Worm (Caenorhabditis elegans): Measurements from ENCODE around the gene C07A9.12.
A peak's percentile ranks its signal among the peaks of the same experiment; 100 is the strongest.

Gene C07A9.12

ce11 chrIII:9733333-9733732 lies 6.0 kb upstream of the C07A9.12 start (continued):
- TF ChIP-seq zip-4 (GFP tag; optimal IDR thresholded peaks at IDR 0.05), result no peak
- no peak for TF ChIP-seq ceh-88 (GFP tag; IDR thresholded peaks at IDR 0.05)
- no peak for TF ChIP-seq fkh-10 (GFP tag; optimal IDR thresholded peaks at IDR 0.05)
- TF ChIP-seq alr-1 (tag; optimal IDR thresholded peaks at IDR 0.05; ENCODE audit: borderline replicate concordance), result no peak
- TF ChIP-seq ceh-8 (GFP tag; optimal IDR thresholded peaks at IDR 0.05), result no peak
- TF ChIP-seq nhr-20 (tag; optimal IDR thresholded peaks at IDR 0.05), result peak; percentile 3
- peak in 1 of 2 experiments; percentile 26 for TF ChIP-seq lin-35 (GFP tag; optimal IDR thresholded peaks at IDR 0.05)
- no peak for TF ChIP-seq unc-62 (GFP tag; optimal IDR thresholded peaks at IDR 0.05)
- no peak for TF ChIP-seq aha-1 (tag; optimal IDR thresholded peaks at IDR 0.05)
- no peak for TF ChIP-seq lin-39 (tag; optimal IDR thresholded peaks at IDR 0.05)
- no peak for TF ChIP-seq ztf-4 (tag; optimal IDR thresholded peaks at IDR 0.05)
- TF ChIP-seq fos-1 (tag; optimal IDR thresholded peaks at IDR 0.05), result no peak
- TF ChIP-seq nhr-71 (tag; optimal IDR thresholded peaks at IDR 0.05), result no peak
- TF ChIP-seq lir-3 (tag; optimal IDR thresholded peaks at IDR 0.05; ENCODE audit: poor library complexity), result no peak
- TF ChIP-seq egl-27 (tag; optimal IDR thresholded peaks at IDR 0.05), result no peak
- no peak for TF ChIP-seq nhr-237 (tag; optimal IDR thresholded peaks at IDR 0.05)
- no peak for TF ChIP-seq nhr-90 (tag; optimal IDR thresholded peaks at IDR 0.05; ENCODE audit: poor library complexity)
- no peak for TF ChIP-seq ceh-63 (GFP tag; optimal IDR thresholded peaks at IDR 0.05)
- TF ChIP-seq tlp-1 (tag; optimal IDR thresholded peaks at IDR 0.05), result no peak
- peak in 1 of 6 experiments; percentile 27 for TF ChIP-seq elt-3 (tag; optimal IDR thresholded peaks at IDR 0.05)
- TF ChIP-seq lin-14 (GFP tag; optimal IDR thresholded peaks at IDR 0.05), result peak; percentile 64
- no peak for TF ChIP-seq C16A3.4 (tag; optimal IDR thresholded peaks at IDR 0.05)
- no peak for TF ChIP-seq xbp-1 (tag; optimal IDR thresholded peaks at IDR 0.05)
- no peak for TF ChIP-seq pag-3 (tag; optimal IDR thresholded peaks at IDR 0.05; ENCODE audit: borderline replicate concordance, insufficient read depth)
- TF ChIP-seq lsy-2 (tag; optimal IDR thresholded peaks at IDR 0.05), result peak in 1 of 2 experiments; percentile 23

ce11 chrIII:9731313-9731912 lies 4.1 kb upstream of the C07A9.12 start:
- TF ChIP-seq lin-39 (tag; optimal IDR thresholded peaks at IDR 0.05) (peak; percentile 51), elt-2 (tag; optimal IDR thresholded peaks at IDR 0.05) (no peak), lin-14 (GFP tag; optimal IDR thresholded peaks at IDR 0.05) (peak; percentile 90), sptf-1 (tag; optimal IDR thresholded peaks at IDR 0.05) (no peak), rnt-1 (tag; optimal IDR thresholded peaks at IDR 0.05) (peak; percentile 74), unc-98 (GFP tag; IDR thresholded peaks at IDR 0.05) (no peak), nhr-20 (tag; optimal IDR thresholded peaks at IDR 0.05) (peak; percentile 20), lsy-2 (tag; optimal IDR thresholded peaks at IDR 0.05) (peak; percentile 1 to 7), nhr-85 (tag) (peak; percentile 9), snu-23 (GFP tag; optimal IDR thresholded peaks at IDR 0.05) (peak; percentile 19), dsc-1 (tag; optimal IDR thresholded peaks at IDR 0.05) (peak; percentile 75), xbp-1 (tag; optimal IDR thresholded peaks at IDR 0.05) (no peak), swsn-7 (tag; optimal IDR thresholded peaks at IDR 0.05) (peak; percentile 24), nhr-71 (tag; optimal IDR thresholded peaks at IDR 0.05) (peak; percentile 60), efl-1 (optimal IDR thresholded peaks at IDR 0.05) (no peak), efl-1 (GFP tag; optimal IDR thresholded peaks at IDR 0.05 in 1 of 2) (peak in 1 of 2 experiments; percentile 3), pag-3 (tag; optimal IDR thresholded peaks at IDR 0.05; ENCODE audit: borderline replicate concordance, insufficient read depth) (no peak)

ce11 chrIII:9730407-9730806 lies 3.1 kb upstream of the C07A9.12 start:
- no peak for TF ChIP-seq ceh-82 (tag; optimal IDR thresholded peaks at IDR 0.05)
- no peak for TF ChIP-seq elt-3 (tag; optimal IDR thresholded peaks at IDR 0.05)
- no peak for TF ChIP-seq unc-86 (tag; optimal IDR thresholded peaks at IDR 0.05)
- TF ChIP-seq dsc-1 (tag; optimal IDR thresholded peaks at IDR 0.05), result peak; percentile 53
- no peak for TF ChIP-seq sptf-1 (tag; optimal IDR thresholded peaks at IDR 0.05)
- no peak for TF ChIP-seq efl-1 (optimal IDR thresholded peaks at IDR 0.05)
- TF ChIP-seq efl-1 (GFP tag; optimal IDR thresholded peaks at IDR 0.05 in 1 of 2), result peak in 1 of 2 experiments; percentile 42
- no peak for TF ChIP-seq nhr-76 (tag; optimal IDR thresholded peaks at IDR 0.05)
- no peak for TF ChIP-seq mab-9 (GFP tag; IDR thresholded peaks at IDR 0.05)
- TF ChIP-seq egl-13 (tag; optimal IDR thresholded peaks at IDR 0.05), result no peak
- TF ChIP-seq ceh-88 (GFP tag; IDR thresholded peaks at IDR 0.05), result no peak
- no peak for TF ChIP-seq zip-4 (GFP tag; optimal IDR thresholded peaks at IDR 0.05)
